Fruit fly (Drosophila melanogaster): Measurements from ENCODE around the gene NimC1.

Gene NimC1

DNA sequence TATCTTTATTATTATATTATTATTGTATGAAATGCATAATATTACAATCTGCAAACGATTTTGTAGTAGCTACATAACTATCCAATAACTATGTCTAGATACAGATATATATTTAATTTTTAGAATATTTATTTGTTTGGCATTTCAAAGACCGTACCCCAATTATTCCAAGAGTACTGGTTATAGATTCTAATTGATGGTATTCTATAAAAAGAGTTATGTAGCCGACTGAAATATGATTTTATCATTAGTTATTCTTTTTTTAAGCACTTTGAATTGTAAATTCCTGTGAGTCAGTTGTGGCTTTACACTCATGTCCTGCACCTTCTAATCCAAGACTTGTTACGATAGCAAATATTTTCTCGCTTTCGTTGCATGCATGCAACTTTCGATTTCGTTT lies 50.9 kb downstream of the NimC1 start:
- peak; percentile 21; the same call in 1 of the 3 replicates for TF ChIP-seq CG4496 (GFP tag; IDR thresholded peaks at IDR 0.05)
- TF ChIP-seq CG12605 (GFP tag; IDR thresholded peaks at IDR 0.05): no peak
- peak; percentile 49 for TF ChIP-seq CG14655 (GFP tag; optimal IDR thresholded peaks at IDR 0.05)
- peak; percentile 1 for TF ChIP-seq CG8301 (tag; optimal IDR thresholded peaks at IDR 0.05)

DNA sequence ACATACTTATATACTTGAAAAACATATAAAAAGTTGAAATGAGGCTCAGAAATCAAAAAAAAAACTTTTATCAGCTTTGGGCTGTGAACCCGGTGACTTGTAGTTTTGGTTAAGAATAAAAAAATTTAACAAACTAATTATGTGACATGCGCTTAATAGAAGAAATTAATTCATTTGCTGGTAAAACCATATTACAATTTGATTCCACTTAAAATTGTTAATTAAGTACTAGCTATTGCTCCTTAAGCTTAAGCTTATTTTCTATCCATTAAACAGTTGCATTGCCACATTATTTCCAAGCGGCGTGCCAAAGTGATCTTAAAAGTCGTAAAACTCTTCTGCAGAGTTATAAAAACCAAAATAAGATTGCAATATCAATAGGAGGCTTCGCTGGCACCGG lies 52.6 kb downstream of the NimC1 start:
- peak; percentile 20 for TF ChIP-seq CG14655 (GFP tag; optimal IDR thresholded peaks at IDR 0.05)
- TF ChIP-seq CG4496 (GFP tag; IDR thresholded peaks at IDR 0.05): no peak

dm6 chr2L:13923453-13923852 lies 53.1 kb downstream of the NimC1 start, which contains the start of gene Vajk1:
Vajk1 (minus strand) TSS chr2L:13923553.
- TF ChIP-seq CG14655 (GFP tag; optimal IDR thresholded peaks at IDR 0.05) (no peak), CG4496 (GFP tag; IDR thresholded peaks at IDR 0.05) (no peak), CG13204 (GFP tag; optimal IDR thresholded peaks at IDR 0.05) (peak; percentile 67), CG32121 (GFP tag; IDR thresholded peaks at IDR 0.05) (no peak), CG15710 (tag; optimal IDR thresholded peaks at IDR 0.05) (no peak), Ets98B (GFP tag; IDR thresholded peaks at IDR 0.05) (no peak), EcR (GFP tag; optimal IDR thresholded peaks at IDR 0.05) (no peak), fd96Ca (GFP tag; IDR thresholded peaks at IDR 0.05) (no peak), CG9948 (tag; optimal IDR thresholded peaks at IDR 0.05) (no peak)

All from whole organism, pupa.